Worm (Caenorhabditis elegans) whole organism, young adult: Measurements from ENCODE around the gene rga-9.

Experiments used
- C17E4.6 ChIP-seq: fragments of 200-800 bp; sonication (Bioruptor generic); IDR thresholded peaks from 2 replicates; pipeline ENCODE4 v1.3.6; 2022; ENCODE audit warnings: missing genetic modification reagents, missing genetic modification characterization, missing compliant biosample characterization
- F22D6.2 ChIP-seq: sonication (generic microtip); optimal IDR thresholded peaks from 2 replicates; lab custom pipeline; 2016; ENCODE audit warnings: mild to moderate bottlenecking, missing genetic modification characterization, missing compliant biosample characterization
- F23B12.7 ChIP-seq: sonication (generic microtip); optimal IDR thresholded peaks from 2 replicates; lab custom pipeline; 2017; ENCODE audit warnings: missing genetic modification characterization, mild to moderate bottlenecking, missing compliant biosample characterization, antibody characterized with exemption, moderate library complexity; ENCODE audit not compliant: insufficient read depth
- F49E8.2 ChIP-seq: sonication (generic microtip); optimal IDR thresholded peaks from 3 replicates; lab custom pipeline; 2017; ENCODE audit warnings: missing genetic modification characterization, mild to moderate bottlenecking, missing compliant biosample characterization, antibody characterized with exemption, moderate library complexity; ENCODE audit not compliant: insufficient read depth
- F55B11.4 ChIP-seq: sonication (generic microtip); optimal IDR thresholded peaks from 2 replicates; lab custom pipeline; 2016; ENCODE audit warnings: missing compliant biosample characterization, missing genetic modification characterization, borderline replicate concordance; ENCODE audit not compliant: insufficient read depth
- K12H6.12 ChIP-seq: fragments of 200-800 bp; sonication (Bioruptor generic); optimal IDR thresholded peaks from 2 replicates; lab custom pipeline; 2018; ENCODE audit warnings: mild to moderate bottlenecking, missing genetic modification characterization, missing compliant biosample characterization
- T07F8.4 ChIP-seq: sonication (generic microtip); optimal IDR thresholded peaks from 2 replicates; lab custom pipeline; 2016; ENCODE audit warnings: mild to moderate bottlenecking, missing genetic modification characterization, moderate library complexity, missing compliant biosample characterization
- T26A5.8 ChIP-seq: sonication (generic microtip); optimal IDR thresholded peaks from 2 replicates; lab custom pipeline; 2016; ENCODE audit warnings: missing genetic modification characterization, missing compliant biosample characterization
- Y67H2A.10 ChIP-seq: fragments of 200-800 bp; sonication (Bioruptor generic); conservative IDR thresholded peaks from 2 replicates; pipeline ENCODE4 v1.3.6; 2022; ENCODE audit warnings: missing genetic modification reagents, missing genetic modification characterization, missing compliant biosample characterization
- ZK185.1 ChIP-seq: sonication (generic microtip); optimal IDR thresholded peaks from 2 replicates; lab custom pipeline; 2016; ENCODE audit warnings: mild to moderate bottlenecking, missing genetic modification characterization, missing compliant biosample characterization; ENCODE audit not compliant: poor library complexity, severe bottlenecking
- akir-1 ChIP-seq: fragments of 200-800 bp; sonication (Bioruptor generic); optimal IDR thresholded peaks from 2 replicates; lab custom pipeline; 2018; ENCODE audit warnings: mild to moderate bottlenecking, missing genetic modification characterization, moderate library complexity, missing compliant biosample characterization
- ama-1 ChIP-seq, 3 experiments: fragments of 150-350 bp in 1 of 3; sonication (generic microtip) in 2 of 3; optimal IDR thresholded peaks; 2 replicates each; lab custom pipeline; 2014 to 2018; ENCODE audit warnings: missing biosample characterization in 2 of 3, missing genetic modification characterization in 2 of 3, missing genetic modification reagents in 2 of 3
- aptf-3 ChIP-seq: fragments of 200-800 bp; sonication (Bioruptor generic); IDR thresholded peaks from 2 replicates; pipeline ENCODE4 v1.3.6; 2022; ENCODE audit warnings: missing genetic modification characterization, missing compliant biosample characterization
- atf-7 ChIP-seq: sonication (generic microtip); optimal IDR thresholded peaks from 2 replicates; lab custom pipeline; 2017; ENCODE audit warnings: mild to moderate bottlenecking, missing genetic modification characterization, missing compliant biosample characterization
- athp-1 ChIP-seq: sonication (generic microtip); optimal IDR thresholded peaks from 2 replicates; lab custom pipeline; 2017; ENCODE audit warnings: mild to moderate bottlenecking, missing genetic modification characterization, missing compliant biosample characterization
- attf-6 ChIP-seq: fragments of 200-800 bp; sonication (Bioruptor generic); IDR thresholded peaks from 2 replicates; pipeline ENCODE4 v1.3.6; 2022; ENCODE audit warnings: missing genetic modification reagents, missing genetic modification characterization, missing compliant biosample characterization
- bed-2 ChIP-seq: fragments of 200-800 bp; sonication (Bioruptor generic); IDR thresholded peaks from 2 replicates; pipeline ENCODE4 v1.3.6; 2022; ENCODE audit warnings: missing genetic modification reagents, missing genetic modification characterization, missing compliant biosample characterization
- cebp-2 ChIP-seq: fragments of 200-800 bp; sonication (Bioruptor generic); IDR thresholded peaks from 2 replicates; pipeline ENCODE4 v1.3.6; 2022; ENCODE audit warnings: missing genetic modification characterization, missing compliant biosample characterization
- ceh-100 ChIP-seq: fragments of 200-800 bp; sonication (Bioruptor generic); IDR thresholded peaks from 2 replicates; pipeline ENCODE4 v1.3.6; 2022; ENCODE audit warnings: missing genetic modification reagents, missing genetic modification characterization, missing compliant biosample characterization
- ceh-27 ChIP-seq: fragments of 200-800 bp; sonication (Bioruptor generic); optimal IDR thresholded peaks from 2 replicates; lab custom pipeline; 2018; ENCODE audit warnings: mild to moderate bottlenecking, missing genetic modification characterization, moderate library complexity, missing compliant biosample characterization
- dox-1 ChIP-seq: fragments of 200-800 bp; sonication (Bioruptor generic); IDR thresholded peaks from 2 replicates; pipeline ENCODE4 v1.3.6; 2022; ENCODE audit warnings: missing genetic modification reagents, missing genetic modification characterization, missing compliant biosample characterization
- dpff-1 ChIP-seq: sonication (generic microtip); optimal IDR thresholded peaks from 2 replicates; lab custom pipeline; 2017; ENCODE audit warnings: mild to moderate bottlenecking, missing genetic modification characterization, missing compliant biosample characterization
- dpl-1 ChIP-seq: fragments of 150-350 bp; optimal IDR thresholded peaks from 2 replicates; lab custom pipeline; 2014; ENCODE audit warnings: missing biosample characterization, missing genetic modification reagents, missing genetic modification characterization
- egl-18 ChIP-seq: fragments of 200-800 bp; sonication (Bioruptor generic); IDR thresholded peaks from 2 replicates; pipeline ENCODE4 v1.3.6; 2022; ENCODE audit warnings: missing genetic modification reagents, missing genetic modification characterization, missing compliant biosample characterization
- egl-44 ChIP-seq: fragments of 200-800 bp; sonication (Bioruptor generic); IDR thresholded peaks from 2 replicates; pipeline ENCODE4 v1.3.6; 2022; ENCODE audit warnings: missing genetic modification reagents, missing genetic modification characterization, missing compliant biosample characterization
- hlh-12 ChIP-seq: sonication (generic microtip); optimal IDR thresholded peaks from 2 replicates; lab custom pipeline; 2016; ENCODE audit warnings: missing genetic modification characterization, missing compliant biosample characterization
- hrde-1 ChIP-seq: sonication (generic microtip); optimal IDR thresholded peaks from 2 replicates; lab custom pipeline; 2016; ENCODE audit warnings: missing genetic modification characterization, mild to moderate bottlenecking, missing compliant biosample characterization, moderate library complexity, missing genotype, missing genetic modification reagents, borderline replicate concordance
- hsf-1 ChIP-seq: fragments of 200-800 bp; sonication (Bioruptor generic); IDR thresholded peaks from 2 replicates; pipeline ENCODE4 v1.3.6; 2022; ENCODE audit warnings: missing genetic modification reagents, missing genetic modification characterization, missing compliant biosample characterization
- lin-35 ChIP-seq, 3 experiments: fragments of 150-350 bp in 2 of 3; sonication (generic microtip) in 1 of 3; optimal IDR thresholded peaks; 2 replicates each; lab custom pipeline; 2014 to 2018; ENCODE audit warnings: missing biosample characterization in 3 of 3, missing genetic modification characterization in 3 of 3, missing genetic modification reagents in 3 of 3
- lir-1 ChIP-seq: fragments of 200-800 bp; sonication (Bioruptor generic); conservative IDR thresholded peaks from 2 replicates; pipeline ENCODE4 v1.3.6; 2022; ENCODE audit warnings: missing genetic modification reagents, missing genetic modification characterization, missing compliant biosample characterization
- lsy-27 ChIP-seq: sonication (generic microtip); optimal IDR thresholded peaks from 2 replicates; lab custom pipeline; 2017; ENCODE audit warnings: missing genetic modification characterization, mild to moderate bottlenecking, missing compliant biosample characterization, antibody characterized with exemption, missing genotype, borderline replicate concordance; ENCODE audit not compliant: insufficient read depth
- madf-6 ChIP-seq: fragments of 200-800 bp; sonication (Bioruptor generic); IDR thresholded peaks from 2 replicates; pipeline ENCODE4 v1.3.6; 2022; ENCODE audit warnings: missing genetic modification reagents, missing genetic modification characterization, missing compliant biosample characterization
- mxl-1 ChIP-seq: sonication (generic microtip); optimal IDR thresholded peaks from 2 replicates; lab custom pipeline; 2016; ENCODE audit warnings: missing genetic modification characterization, missing compliant biosample characterization
- nhr-90 ChIP-seq: sonication (generic microtip); optimal IDR thresholded peaks from 2 replicates; lab custom pipeline; 2016; ENCODE audit warnings: missing genotype, mild to moderate bottlenecking, missing genetic modification characterization, missing compliant biosample characterization
- rpc-1 ChIP-seq, 2 experiments: fragments of 150-350 bp in 1 of 2; sonication (generic microtip) in 1 of 2; optimal IDR thresholded peaks; 2 replicates each; lab custom pipeline; 2014 to 2018; ENCODE audit warnings: missing biosample characterization in 1 of 2, missing genetic modification characterization in 1 of 2, missing genetic modification reagents in 1 of 2, missing genotype in 1 of 2
- snpc-1.1 ChIP-seq: sonication (generic microtip); optimal IDR thresholded peaks from 2 replicates; lab custom pipeline; 2017; ENCODE audit warnings: missing genetic modification characterization, mild to moderate bottlenecking, missing compliant biosample characterization, antibody characterized with exemption, moderate library complexity, missing genotype, missing genetic modification reagents; ENCODE audit not compliant: insufficient read depth
- snpc-3.4 ChIP-seq: sonication (generic microtip); optimal IDR thresholded peaks from 2 replicates; lab custom pipeline; 2017; ENCODE audit warnings: missing genetic modification characterization, mild to moderate bottlenecking, missing compliant biosample characterization, antibody characterized with exemption, moderate library complexity, missing genotype, missing genetic modification reagents
- snpc-4 ChIP-seq, 5 experiments: fragments of 150-350 bp in 1 of 5; sonication (generic microtip) in 4 of 5; optimal IDR thresholded peaks; 2 replicates each; lab custom pipeline; 2014 to 2018; ENCODE audit warnings: missing genetic modification characterization in 5 of 5, missing biosample characterization in 3 of 5, antibody characterized with exemption in 2 of 5, mild to moderate bottlenecking in 2 of 5, missing compliant biosample characterization in 2 of 5, missing genotype in 2 of 5, moderate library complexity in 2 of 5, missing genetic modification reagents in 1 of 5
- somi-1 ChIP-seq: fragments of 200-800 bp; sonication (Bioruptor generic); optimal IDR thresholded peaks from 2 replicates; lab custom pipeline; 2018; ENCODE audit warnings: mild to moderate bottlenecking, missing genetic modification characterization, missing compliant biosample characterization
- tbp1 ChIP-seq: fragments of 200-800 bp; sonication (Bioruptor generic); optimal IDR thresholded peaks from 2 replicates; lab custom pipeline; 2018; ENCODE audit warnings: mild to moderate bottlenecking, missing genetic modification characterization, missing compliant biosample characterization
- tbx-9 ChIP-seq: sonication (generic microtip); optimal IDR thresholded peaks from 2 replicates; lab custom pipeline; 2016; ENCODE audit warnings: borderline replicate concordance, missing genetic modification characterization, inconsistent platforms, missing compliant biosample characterization
- tlf-1 ChIP-seq: fragments of 200-800 bp; sonication (Bioruptor generic); optimal IDR thresholded peaks from 2 replicates; lab custom pipeline; 2018; ENCODE audit warnings: mild to moderate bottlenecking, missing genetic modification characterization, missing compliant biosample characterization
- unc-130 ChIP-seq: sonication (generic microtip); optimal IDR thresholded peaks from 2 replicates; lab custom pipeline; 2016; ENCODE audit warnings: missing genetic modification reagents, missing genetic modification characterization, missing compliant biosample characterization
- ztf-26 ChIP-seq: sonication (generic microtip); optimal IDR thresholded peaks from 2 replicates; lab custom pipeline; 2017; ENCODE audit warnings: missing genetic modification characterization, missing compliant biosample characterization
- ztf-6 ChIP-seq: fragments of 200-800 bp; sonication (Bioruptor generic); IDR thresholded peaks from 2 replicates; pipeline ENCODE4 v1.3.6; 2022; ENCODE audit warnings: missing genetic modification reagents, missing genetic modification characterization, missing compliant biosample characterization

The rga-9 gene

ce11 chrII:15263054-15263755 lies 4.8 kb upstream of the rga-9 start:
- no peak for TF ChIP-seq attf-6 (GFP tag; lab: Robert Waterston, UW)
- no peak for TF ChIP-seq tlf-1 (GFP tag; lab: Kevin White, UChicago)
- TF ChIP-seq madf-6 (GFP tag; lab: Robert Waterston, UW) = peak; percentile 70
- no peak for TF ChIP-seq hlh-12
- no peak for TF ChIP-seq snpc-1.1 (tag; lab: Kevin White, UChicago)
- TF ChIP-seq dpff-1 (tag; lab: Kevin White, UChicago) = no peak
- peak; percentile 90 for TF ChIP-seq dox-1 (GFP tag; lab: Robert Waterston, UW)
- no peak for TF ChIP-seq F55B11.4
- TF ChIP-seq cebp-2 (GFP tag; lab: Robert Waterston, UW) = no peak
- no peak for TF ChIP-seq egl-18 (GFP tag; lab: Robert Waterston, UW)
- no peak for TF ChIP-seq somi-1 (GFP tag; lab: Kevin White, UChicago)
- peak; percentile 48 for TF ChIP-seq ceh-27 (GFP tag; lab: Kevin White, UChicago)
- TF ChIP-seq athp-1 (tag; lab: Kevin White, UChicago) = no peak
- no peak for TF ChIP-seq ztf-6
- no peak for TF ChIP-seq ZK185.1
- TF ChIP-seq C17E4.6 (GFP tag; lab: Robert Waterston, UW) = 0 out of 2 replicates have a peak, but pooled peaks have one; percentile 40
- TF ChIP-seq snpc-4 (GFP tag; optimal IDR thresholded peaks at IDR 0.05; lab: Kevin White, UChicago) = no peak
- TF ChIP-seq snpc-4 (tag; optimal IDR thresholded peaks at IDR 0.05; lab: Kevin White, UChicago) = peak in 2 of 4 experiments; percentile 36 to 40
- no peak for TF ChIP-seq F49E8.2
- no peak for TF ChIP-seq akir-1 (GFP tag; lab: Kevin White, UChicago)
- no peak for TF ChIP-seq dpl-1 (GFP tag; lab: Kevin White, UChicago)
- TF ChIP-seq T26A5.8 = no peak
- peak; percentile 37 for TF ChIP-seq atf-7 (tag; lab: Kevin White, UChicago)
- peak in 1 of 3 experiments; percentile 2 for TF ChIP-seq lin-35 (GFP tag; optimal IDR thresholded peaks at IDR 0.05; lab: Kevin White, UChicago)
- no peak for TF ChIP-seq egl-44 (GFP tag; lab: Robert Waterston, UW)
- no peak for TF ChIP-seq unc-130 (GFP tag; lab: Kevin White, UChicago)
- TF ChIP-seq lsy-27 (tag; lab: Kevin White, UChicago) = no peak
- no peak for TF ChIP-seq rpc-1 (optimal IDR thresholded peaks at IDR 0.05; lab: Kevin White, UChicago)
- TF ChIP-seq rpc-1 (tag; optimal IDR thresholded peaks at IDR 0.05; lab: Kevin White, UChicago) = no peak
- TF ChIP-seq bed-2 = no peak
- peak; percentile 45 for TF ChIP-seq tbp1 (GFP tag; lab: Kevin White, UChicago)
- peak; percentile 65 for TF ChIP-seq ztf-26
- TF ChIP-seq T07F8.4 (tag; lab: Kevin White, UChicago) = no peak
- no peak for TF ChIP-seq ama-1 (optimal IDR thresholded peaks at IDR 0.05; lab: Kevin White, UChicago)
- no peak for TF ChIP-seq ama-1 (GFP tag; optimal IDR thresholded peaks at IDR 0.05; lab: Kevin White, UChicago)
- no peak for TF ChIP-seq Y67H2A.10 (GFP tag; lab: Robert Waterston, UW)
- no peak for TF ChIP-seq lir-1 (GFP tag; lab: Robert Waterston, UW)
- no peak for TF ChIP-seq aptf-3 (GFP tag; lab: Robert Waterston, UW)
- TF ChIP-seq F22D6.2 (tag; lab: Kevin White, UChicago) = no peak
- TF ChIP-seq tbx-9 (tag; lab: Kevin White, UChicago) = no peak
- no peak for TF ChIP-seq hsf-1 (GFP tag; lab: Robert Waterston, UW)
- TF ChIP-seq ceh-100 (GFP tag; lab: Robert Waterston, UW) = no peak
- TF ChIP-seq mxl-1 (tag; lab: Kevin White, UChicago) = no peak
- peak; percentile 36 for TF ChIP-seq nhr-90 (tag; lab: Kevin White, UChicago)
- TF ChIP-seq F23B12.7 (tag; lab: Kevin White, UChicago) = peak; percentile 34
- TF ChIP-seq K12H6.12 = peak; percentile 58
- TF ChIP-seq hrde-1 = no peak
- TF ChIP-seq snpc-3.4 (tag; lab: Kevin White, UChicago) = peak; percentile 23
